Worm (Caenorhabditis elegans) whole organism, late embryonic: ENCODE data around the gene bre-1.

Experiments
- K02D7.2 ChIP-seq: sonication (generic microtip); optimal IDR thresholded peaks from 2 replicates; lab custom pipeline; 2017; ENCODE audit warnings: mild to moderate bottlenecking, missing genetic modification characterization, missing compliant biosample characterization
- ama-1 ChIP-seq: fragments of 150-350 bp; optimal IDR thresholded peaks from 2 replicates; lab custom pipeline; 2014
- ceh-31 ChIP-seq: sonication (generic microtip); optimal IDR thresholded peaks from 2 replicates; lab custom pipeline; 2016; ENCODE audit warnings: missing genetic modification characterization, missing compliant biosample characterization
- che-1 ChIP-seq: sonication (generic microtip); optimal IDR thresholded peaks from 2 replicates; lab custom pipeline; 2016; ENCODE audit warnings: mild to moderate bottlenecking, missing genetic modification characterization, missing compliant biosample characterization
- elt-4 ChIP-seq: sonication (generic microtip); optimal IDR thresholded peaks from 2 replicates; lab custom pipeline; 2016; ENCODE audit warnings: missing genetic modification characterization, missing compliant biosample characterization
- ets-4 ChIP-seq: sonication (generic microtip); optimal IDR thresholded peaks from 2 replicates; lab custom pipeline; 2016; ENCODE audit warnings: missing genetic modification characterization, missing compliant biosample characterization
- fkh-10 ChIP-seq: fragments of 150-350 bp; optimal IDR thresholded peaks from 2 replicates; lab custom pipeline; 2014; ENCODE audit warnings: missing biosample characterization, missing genetic modification reagents, missing genetic modification characterization
- nhr-232 ChIP-seq: sonication (generic microtip); optimal IDR thresholded peaks from 2 replicates; lab custom pipeline; 2016; ENCODE audit warnings: missing genetic modification characterization, missing compliant biosample characterization
- unc-3 ChIP-seq, 2 experiments: fragments of 200-800 bp in 1 of 2; sonication (Bioruptor generic) in 1 of 2; sonication (generic microtip) in 1 of 2; conservative IDR thresholded peaks in 1 of 2; optimal IDR thresholded peaks in 1 of 2; 2 replicates each; pipeline versions ENCODE4 v1.3.6 to Lab custom; 2016 to 2022; ENCODE audit warnings: missing compliant biosample characterization in 2 of 2, missing genetic modification characterization in 2 of 2, missing genetic modification reagents in 1 of 2

- TF ChIP-seq fkh-10 (GFP tag; lab: Kevin White, UChicago) (no peak), unc-3 (GFP tag; conservative IDR thresholded peaks at IDR 0.05; lab: Robert Waterston, UW) (no peak), unc-3 (tag; optimal IDR thresholded peaks at IDR 0.05; lab: Kevin White, UChicago) (no peak), ama-1 (lab: Kevin White, UChicago) (no peak), che-1 (no peak), ets-4 (tag; lab: Kevin White, UChicago) (no peak), K02D7.2 (tag; lab: Kevin White, UChicago) (no peak), nhr-232 (tag; lab: Kevin White, UChicago) (no peak), elt-4 (tag; lab: Kevin White, UChicago) (no peak), ceh-31 (no peak)
Measured at ce11 chrIV:8956189-8956588, 30.9 kb upstream of the bre-1 start, which contains the start of gene tpra-1.
